Worm (Caenorhabditis elegans): ENCODE measurements around the gene C44C10.10.

C44C10.10 gene

DNA sequence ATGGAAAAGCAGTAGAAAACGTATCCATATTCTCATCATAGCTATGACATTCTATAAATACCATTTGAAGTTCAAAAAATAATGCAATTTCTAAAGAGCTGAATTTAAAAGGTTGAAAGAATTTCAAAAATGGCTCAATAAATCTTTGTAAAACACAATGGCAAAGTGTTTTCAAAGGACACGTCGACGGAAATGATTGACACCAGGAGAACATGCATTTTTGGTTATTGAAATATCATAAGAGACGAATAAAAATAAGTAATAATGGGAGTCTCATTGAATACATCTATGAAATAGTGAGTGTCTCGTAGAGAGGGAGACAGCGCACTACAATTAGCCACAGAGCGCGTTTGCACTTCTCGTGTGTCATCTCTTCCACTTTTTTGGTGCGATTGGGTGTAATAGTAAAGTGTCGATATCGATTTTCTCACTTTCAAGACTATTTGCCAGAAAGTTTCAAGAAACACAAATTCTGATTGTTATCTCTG is 33.6 kb upstream of the C44C10.10 start, which contains the start of gene T04F8.2 (continued):
- TF ChIP-seq zfp-2 (tag; optimal IDR thresholded peaks at IDR 0.05) (no peak), lim-7 (GFP tag; IDR thresholded peaks at IDR 0.05) (no peak), lin-29 (GFP tag; IDR thresholded peaks at IDR 0.05) (no peak), ceh-32 (tag; optimal IDR thresholded peaks at IDR 0.05; ENCODE audit: poor library complexity) (no peak), T26A8.4 (GFP tag; IDR thresholded peaks at IDR 0.05) (no peak), mdt-29 (GFP tag; IDR thresholded peaks at IDR 0.05) (no peak), daf-12 (tag; optimal IDR thresholded peaks at IDR 0.05) (no peak), spr-1 (tag; optimal IDR thresholded peaks at IDR 0.05) (no peak), tag-97 (GFP tag; IDR thresholded peaks at IDR 0.05) (no peak), arid-1 (GFP tag; conservative IDR thresholded peaks at IDR 0.05) (no peak), nhr-28 (tag; optimal IDR thresholded peaks at IDR 0.05) (peak; percentile 98), duxl-1 (tag; optimal IDR thresholded peaks at IDR 0.05; ENCODE audit: poor library complexity) (no peak), egl-43 (GFP tag; IDR thresholded peaks at IDR 0.05) (no peak), dmd-8 (GFP tag; IDR thresholded peaks at IDR 0.05) (no peak), nhr-25 (tag; optimal IDR thresholded peaks at IDR 0.05; ENCODE audit: borderline replicate concordance, insufficient read depth) (peak; percentile 57), daf-19 (GFP tag; conservative IDR thresholded peaks at IDR 0.05) (no peak), nhr-237 (tag; optimal IDR thresholded peaks at IDR 0.05) (no peak), Y105C5A.15 (GFP tag; IDR thresholded peaks at IDR 0.05) (no peak), pha-4 (GFP tag; IDR thresholded peaks at IDR 0.05) (no peak), pha-4 (tag; optimal IDR thresholded peaks at IDR 0.05) (peak; percentile 78), zip-2 (tag; optimal IDR thresholded peaks at IDR 0.05) (no peak), nhr-10 (tag; optimal IDR thresholded peaks at IDR 0.05) (no peak), pqm-1 (tag; optimal IDR thresholded peaks at IDR 0.05) (peak; percentile 27), madf-5 (GFP tag; IDR thresholded peaks at IDR 0.05) (no peak), D1046.2 (GFP tag; IDR thresholded peaks at IDR 0.05) (no peak), ztf-7 (tag; optimal IDR thresholded peaks at IDR 0.05) (peak; percentile 55), daf-8 (GFP tag; IDR thresholded peaks at IDR 0.05) (no peak), jun-1 (tag; optimal IDR thresholded peaks at IDR 0.05) (no peak), lin-13 (GFP tag; optimal IDR thresholded peaks at IDR 0.05) (peak; percentile 25), nhr-76 (tag; optimal IDR thresholded peaks at IDR 0.05) (no peak), F44E2.7 (GFP tag; IDR thresholded peaks at IDR 0.05) (no peak), R02D3.7 (tag; optimal IDR thresholded peaks at IDR 0.05) (no peak), nhr-48 (tag; optimal IDR thresholded peaks at IDR 0.05) (peak; percentile 16), zfp-3 (GFP tag; conservative IDR thresholded peaks at IDR 0.05) (no peak), snpc-4 (tag; optimal IDR thresholded peaks at IDR 0.05) (no peak), spr-3 (GFP tag; optimal IDR thresholded peaks at IDR 0.05) (no peak), lin-39 (tag; optimal IDR thresholded peaks at IDR 0.05) (no peak), set-16 (GFP tag; IDR thresholded peaks at IDR 0.05) (no peak), mxl-2 (GFP tag; conservative IDR thresholded peaks at IDR 0.05) (no peak), daf-16 (GFP tag; optimal IDR thresholded peaks at IDR 0.05) (no peak), daf-16 (tag; optimal IDR thresholded peaks at IDR 0.05) (no peak), lin-38 (GFP tag; IDR thresholded peaks at IDR 0.05) (peak; percentile 95), F37D6.2 (tag; optimal IDR thresholded peaks at IDR 0.05) (no peak), unc-62 (GFP tag; optimal IDR thresholded peaks at IDR 0.05 in 1 of 2) (peak in 1 of 2 experiments; percentile 98), unc-62 (tag; optimal IDR thresholded peaks at IDR 0.05) (no peak), mes-2 (tag; optimal IDR thresholded peaks at IDR 0.05; ENCODE audit: poor library complexity, severe bottlenecking) (peak; percentile 84), snpc-1.2 (GFP tag; IDR thresholded peaks at IDR 0.05) (no peak), gei-8 (GFP tag; optimal IDR thresholded peaks at IDR 0.05) (no peak), nhr-11 (tag; optimal IDR thresholded peaks at IDR 0.05) (peak; percentile 60), nhr-6 (tag; optimal IDR thresholded peaks at IDR 0.05) (peak; percentile 56), lin-1 (GFP tag; IDR thresholded peaks at IDR 0.05) (no peak), lsy-2 (tag; optimal IDR thresholded peaks at IDR 0.05) (peak in 1 of 2 experiments; percentile 77), T20F7.1 (GFP tag; optimal IDR thresholded peaks at IDR 0.05) (peak; percentile 48)
